Worm (Caenorhabditis elegans): ENCODE data around the gene Y82E9BR.5.
"Not testable (repeated sequence)": the region's sequence is repeated elsewhere in the genome, so short reads cannot be mapped to it uniquely, and the experiment has no call there.

The Y82E9BR.5 gene

ce11 chrIII:1372563-1372962 is 11.6 kb upstream of the Y82E9BR.5 start (continued):
- no peak for TF ChIP-seq ceh-44 (GFP tag; IDR thresholded peaks at IDR 0.05)
- no peak for TF ChIP-seq hlh-30 (tag; optimal IDR thresholded peaks at IDR 0.05; ENCODE audit: insufficient read depth)

ce11 chrIII:1374355-1374807 is 9.8 kb upstream of the Y82E9BR.5 start, which contains the start of gene Y82E9BR.20:
Gene Y82E9BR.20 (plus strand): TSS chrIII:1374405.
- TF ChIP-seq madf-5 (GFP tag; IDR thresholded peaks at IDR 0.05) (no peak), F26F4.8 (GFP tag; conservative IDR thresholded peaks at IDR 0.05) (no peak), hlh-11 (tag; optimal IDR thresholded peaks at IDR 0.05) (no peak), Y48G9A.11 (GFP tag; IDR thresholded peaks at IDR 0.05) (no peak), unc-62 (GFP tag; optimal IDR thresholded peaks at IDR 0.05 in 1 of 2) (peak in 1 of 2 experiments; percentile 90), unc-62 (tag; optimal IDR thresholded peaks at IDR 0.05) (no peak)

ce11 chrIII:1375491-1375890 is 8.7 kb upstream of the Y82E9BR.5 start, which contains the start of gene Y82E9BR.10:
Gene Y82E9BR.10 (minus strand): TSS chrIII:1375591.
- TF ChIP-seq sdz-12 (GFP tag; optimal IDR thresholded peaks at IDR 0.05); ctbp-1 (GFP tag; IDR thresholded peaks at IDR 0.05); nhr-42 (GFP tag; IDR thresholded peaks at IDR 0.05): not testable (repeated sequence)

- not testable (repeated sequence) for TF ChIP-seq fos-1 (tag; optimal IDR thresholded peaks at IDR 0.05); F44E2.7 (GFP tag; IDR thresholded peaks at IDR 0.05); egl-27 (tag; optimal IDR thresholded peaks at IDR 0.05)
Observed at ce11 chrIII:1377903-1378302, 6.3 kb upstream of the Y82E9BR.5 start, which contains the start of gene pals-40. Gene pals-40 (minus strand): TSS chrIII:1378003.

- TF ChIP-seq ceh-32 (tag; optimal IDR thresholded peaks at IDR 0.05; ENCODE audit: poor library complexity) = no peak
- TF ChIP-seq dmd-8 (GFP tag; IDR thresholded peaks at IDR 0.05) = no peak
- TF ChIP-seq ceh-82 (tag; optimal IDR thresholded peaks at IDR 0.05) = no peak
- no peak for TF ChIP-seq unc-39 (tag; optimal IDR thresholded peaks at IDR 0.05)
- no peak for TF ChIP-seq skn-1 (tag; optimal IDR thresholded peaks at IDR 0.05)
- TF ChIP-seq F10B5.3 (tag; optimal IDR thresholded peaks at IDR 0.05) = no peak
- TF ChIP-seq mep-1 (tag; optimal IDR thresholded peaks at IDR 0.05) = no peak
- no peak for TF ChIP-seq fkh-10 (GFP tag; optimal IDR thresholded peaks at IDR 0.05)
Observed at ce11 chrIII:1380535-1381274, 3.5 kb upstream of the Y82E9BR.5 start, which contains the start of the genes pals-21 and Y82E9BR.6. Gene pals-21 (minus strand): TSS chrIII:1380635. Gene Y82E9BR.6 (plus strand): TSS chrIII:1381224.

- TF ChIP-seq nhr-48 (tag; optimal IDR thresholded peaks at IDR 0.05) (no peak), aha-1 (tag) (peak; percentile 90), lsy-2 (tag; optimal IDR thresholded peaks at IDR 0.05) (no peak), ctbp-1 (GFP tag; IDR thresholded peaks at IDR 0.05) (no peak), F37D6.2 (tag; optimal IDR thresholded peaks at IDR 0.05) (no peak)
Observed at ce11 chrIII:1383483-1383882, 687 bp upstream of the Y82E9BR.5 start.

ce11 chrIII:1384694-1385093 is 524 bp downstream of the Y82E9BR.5 start:
- TF ChIP-seq nhr-77 (tag; optimal IDR thresholded peaks at IDR 0.05) (no peak), ctbp-1 (GFP tag; IDR thresholded peaks at IDR 0.05) (no peak), nhr-48 (tag; optimal IDR thresholded peaks at IDR 0.05) (no peak), daf-16 (GFP tag; optimal IDR thresholded peaks at IDR 0.05) (no peak), daf-16 (tag; optimal IDR thresholded peaks at IDR 0.05) (peak; percentile 39), pqm-1 (tag; optimal IDR thresholded peaks at IDR 0.05) (peak; percentile 54), dmd-6 (GFP tag; IDR thresholded peaks at IDR 0.05) (peak; percentile 53), nhr-28 (tag; optimal IDR thresholded peaks at IDR 0.05) (peak; percentile 50), hlh-11 (tag; optimal IDR thresholded peaks at IDR 0.05) (peak; percentile 22)

Measured in whole organism, L4 larva.